Fruit fly (Drosophila melanogaster) whole organism, embryonic: ENCODE data around the gene goe.

ENCODE experiments used
- BtbVII ChIP-seq: fragments of 200-800 bp; sonication (Bioruptor generic); optimal IDR thresholded peaks from 3 replicates; lab custom pipeline; 2017; ENCODE audit warnings: missing biosample characterization, mild to moderate bottlenecking, missing genetic modification characterization
- CG12071 ChIP-seq: fragments of 200-800 bp; sonication (Bioruptor generic); optimal IDR thresholded peaks from 3 replicates; lab custom pipeline; 2018; ENCODE audit warnings: missing biosample characterization, mild to moderate bottlenecking, missing genetic modification characterization
- CG12236 ChIP-seq: fragments of 200-800 bp; sonication (Bioruptor generic); optimal IDR thresholded peaks from 2 replicates; lab custom pipeline; 2016; ENCODE audit warnings: missing biosample characterization, missing genetic modification characterization
- CG13424 ChIP-seq: fragments of 200-800 bp; sonication (Bioruptor generic); optimal IDR thresholded peaks from 2 replicates; lab custom pipeline; 2019; ENCODE audit warnings: missing biosample characterization, mild to moderate bottlenecking, missing genetic modification characterization, moderate library complexity
- CG14667 ChIP-seq: fragments of 200-800 bp; sonication (Bioruptor generic); IDR thresholded peaks from 2 replicates; pipeline ENCODE4 v1.3.6; 2022; ENCODE audit warnings: missing biosample characterization, missing genetic modification characterization
- CG14860 ChIP-seq: fragments of 200-800 bp; sonication (Bioruptor generic); IDR thresholded peaks from 3 replicates; pipeline ENCODE4 v1.3.6; 2022; ENCODE audit warnings: missing biosample characterization, missing genetic modification characterization; ENCODE audit not compliant: partially characterized antibody
- CG14965 ChIP-seq: fragments of 200-800 bp; sonication (Bioruptor generic); optimal IDR thresholded peaks from 2 replicates; lab custom pipeline; 2016; ENCODE audit warnings: missing biosample characterization, missing genetic modification characterization, borderline replicate concordance
- CG1603 ChIP-seq: fragments of 200-800 bp; sonication (Bioruptor generic); optimal IDR thresholded peaks from 2 replicates; lab custom pipeline; 2019; ENCODE audit warnings: missing biosample characterization, mild to moderate bottlenecking, missing genetic modification characterization, moderate library complexity
- CG2116 ChIP-seq: fragments of 200-800 bp; sonication (Bioruptor generic); optimal IDR thresholded peaks from 3 replicates; lab custom pipeline; 2018; ENCODE audit warnings: missing biosample characterization, mild to moderate bottlenecking, missing genetic modification characterization
- CG2678 ChIP-seq: fragments of 200-800 bp; sonication (Bioruptor generic); optimal IDR thresholded peaks from 3 replicates; lab custom pipeline; 2019; ENCODE audit warnings: missing biosample characterization, mild to moderate bottlenecking, missing genetic modification characterization, moderate library complexity
- CG31441 ChIP-seq: fragments of 200-800 bp; sonication (Bioruptor generic); IDR thresholded peaks from 2 replicates; pipeline ENCODE4 v1.3.6; 2022; ENCODE audit warnings: missing biosample characterization, missing genetic modification characterization
- CG3163 ChIP-seq: fragments of 200-800 bp; sonication (Bioruptor generic); optimal IDR thresholded peaks from 3 replicates; lab custom pipeline; 2016; ENCODE audit warnings: missing biosample characterization, missing genetic modification characterization
- CG43689 ChIP-seq: fragments of 200-800 bp; sonication (Bioruptor generic); IDR thresholded peaks from 2 replicates; pipeline ENCODE4 v1.3.6; 2022; ENCODE audit warnings: missing biosample characterization, missing genetic modification characterization
- CG7963 ChIP-seq: fragments of 200-800 bp; sonication (Bioruptor generic); IDR thresholded peaks from 3 replicates; pipeline ENCODE4 v1.3.6; 2022; ENCODE audit warnings: missing biosample characterization, missing genetic modification characterization; ENCODE audit not compliant: partially characterized antibody
- CG8089 ChIP-seq: fragments of 200-800 bp; sonication (Bioruptor generic); optimal IDR thresholded peaks from 3 replicates; lab custom pipeline; 2016; ENCODE audit warnings: missing biosample characterization, missing genetic modification characterization
- Dbx ChIP-seq: fragments of 200-800 bp; sonication (Bioruptor generic); IDR thresholded peaks from 3 replicates; pipeline ENCODE4 v1.3.6; 2022; ENCODE audit warnings: missing biosample characterization, missing genetic modification characterization
- Dll ChIP-seq: fragments of 200-800 bp; sonication (Bioruptor generic); IDR thresholded peaks from 4 replicates; pipeline ENCODE4 v1.3.6; 2022; ENCODE audit warnings: missing biosample characterization, missing genetic modification characterization; ENCODE audit not compliant: partially characterized antibody
- Doc3 ChIP-seq: fragments of 200-800 bp; sonication (Bioruptor generic); IDR thresholded peaks from 3 replicates; pipeline ENCODE4 v1.3.6; 2022; ENCODE audit warnings: missing biosample characterization, missing genetic modification characterization; ENCODE audit not compliant: partially characterized antibody
- Ets65A ChIP-seq: fragments of 200-800 bp; sonication (Bioruptor generic); peaks from one replicate; lab custom pipeline; 2016; ENCODE audit warnings: missing biosample characterization, missing genetic modification characterization
- Hr3 ChIP-seq: fragments of 200-800 bp; sonication (Bioruptor generic); optimal IDR thresholded peaks from 3 replicates; lab custom pipeline; 2016; ENCODE audit warnings: missing biosample characterization, missing genetic modification characterization
- Hr51 ChIP-seq, 2 experiments: fragments of 200-800 bp; sonication (Bioruptor generic); optimal IDR thresholded peaks; 2 replicates in 1 of 2; 3 replicates in 1 of 2; lab custom pipeline; 2016 to 2018; ENCODE audit warnings: missing biosample characterization in 2 of 2, missing genetic modification characterization in 2 of 2, mild to moderate bottlenecking in 1 of 2, moderate library complexity in 1 of 2
- Jarid2 ChIP-seq: fragments of 200-800 bp; sonication (Bioruptor generic); optimal IDR thresholded peaks from 3 replicates; lab custom pipeline; 2017; ENCODE audit warnings: mild to moderate bottlenecking, missing biosample characterization, missing genetic modification reagents, missing genetic modification characterization
- MBD-R2 ChIP-seq: fragments of 200-800 bp; sonication (Bioruptor generic); IDR thresholded peaks from 2 replicates; pipeline ENCODE4 v1.3.6; 2022; ENCODE audit warnings: missing biosample characterization, missing genetic modification characterization
- Mrtf ChIP-seq: fragments of 200-800 bp; sonication (Bioruptor generic); IDR thresholded peaks from 3 replicates; pipeline ENCODE4 v1.3.6; 2022; ENCODE audit warnings: missing biosample characterization, missing genetic modification characterization
- NFAT ChIP-seq: fragments of 200-800 bp; sonication (Bioruptor generic); IDR thresholded peaks from 2 replicates; pipeline ENCODE4 v1.3.6; 2022; ENCODE audit warnings: missing biosample characterization, missing genetic modification characterization
- NfI ChIP-seq: fragments of 200-800 bp; sonication (Bioruptor generic); optimal IDR thresholded peaks from 3 replicates; lab custom pipeline; 2018; ENCODE audit warnings: missing biosample characterization, mild to moderate bottlenecking, missing genetic modification characterization, moderate library complexity
- Ptx1 ChIP-seq: fragments of 200-800 bp; sonication (Bioruptor generic); IDR thresholded peaks from 2 replicates; pipeline ENCODE4 v1.3.6; 2022; ENCODE audit warnings: missing biosample characterization, missing genetic modification characterization
- Ravus ChIP-seq: fragments of 200-800 bp; sonication (Bioruptor generic); IDR thresholded peaks from 2 replicates; pipeline ENCODE4 v1.3.6; 2022; ENCODE audit warnings: missing biosample characterization, missing genetic modification characterization
- Vsx1 ChIP-seq: fragments of 200-800 bp; sonication (Bioruptor generic); optimal IDR thresholded peaks from 2 replicates; lab custom pipeline; 2017; ENCODE audit warnings: missing biosample characterization, mild to moderate bottlenecking, missing genetic modification characterization, missing genetic modification reagents
- ara ChIP-seq: fragments of 200-800 bp; sonication (Bioruptor generic); IDR thresholded peaks from 2 replicates; pipeline ENCODE4 v1.3.6; 2022; ENCODE audit warnings: missing biosample characterization, missing genetic modification characterization
- bab2 ChIP-seq: fragments of 200-800 bp; sonication (Bioruptor generic); optimal IDR thresholded peaks from 2 replicates; lab custom pipeline; 2016; ENCODE audit warnings: missing biosample characterization, missing genetic modification characterization
- cato ChIP-seq: fragments of 200-800 bp; sonication (Bioruptor generic); optimal IDR thresholded peaks from 2 replicates; lab custom pipeline; 2016; ENCODE audit warnings: missing biosample characterization, missing genetic modification characterization, borderline replicate concordance
- chinmo ChIP-seq: fragments of 200-800 bp; sonication (Bioruptor generic); IDR thresholded peaks from 4 replicates; pipeline ENCODE4 v1.3.6; 2022; ENCODE audit warnings: missing biosample characterization, missing genetic modification characterization; ENCODE audit not compliant: partially characterized antibody
- crp ChIP-seq, 2 experiments: fragments of 200-800 bp; sonication (Bioruptor generic); optimal IDR thresholded peaks; 2 replicates in 1 of 2; 3 replicates in 1 of 2; lab custom pipeline; 2017; ENCODE audit warnings: missing biosample characterization in 2 of 2, missing genetic modification characterization in 2 of 2, mild to moderate bottlenecking in 1 of 2, moderate library complexity in 1 of 2
- dan ChIP-seq: fragments of 200-800 bp; sonication (Bioruptor generic); IDR thresholded peaks from 2 replicates; pipeline ENCODE4 v1.3.6; 2022; ENCODE audit warnings: missing biosample characterization, missing genetic modification characterization
- danr ChIP-seq: fragments of 200-800 bp; sonication (Bioruptor generic); IDR thresholded peaks from 2 replicates; pipeline ENCODE4 v1.3.6; 2022; ENCODE audit warnings: missing biosample characterization, missing genetic modification characterization
- emc ChIP-seq: fragments of 200-800 bp; sonication (Bioruptor generic); optimal IDR thresholded peaks from 2 replicates; lab custom pipeline; 2016; ENCODE audit warnings: missing biosample characterization, missing genetic modification characterization
- ems ChIP-seq: fragments of 200-800 bp; sonication (Bioruptor generic); optimal IDR thresholded peaks from 3 replicates; lab custom pipeline; 2016; ENCODE audit warnings: missing biosample characterization, missing genetic modification characterization
- gcm ChIP-seq: fragments of 200-800 bp; sonication (Bioruptor generic); optimal IDR thresholded peaks from 2 replicates; lab custom pipeline; 2019; ENCODE audit warnings: missing biosample characterization, mild to moderate bottlenecking, missing genetic modification characterization, moderate library complexity
- gsb ChIP-seq: fragments of 200-800 bp; sonication (Bioruptor generic); IDR thresholded peaks from 2 replicates; pipeline ENCODE4 v1.3.6; 2022; ENCODE audit warnings: missing biosample characterization, missing genetic modification characterization
- hbn ChIP-seq: fragments of 200-800 bp; sonication (Bioruptor generic); IDR thresholded peaks from 2 replicates; pipeline ENCODE4 v1.3.6; 2022; ENCODE audit warnings: missing biosample characterization, missing genetic modification characterization; ENCODE audit not compliant: partially characterized antibody
- mirr ChIP-seq: fragments of 200-800 bp; sonication (Bioruptor generic); optimal IDR thresholded peaks from 3 replicates; lab custom pipeline; 2018; ENCODE audit warnings: missing biosample characterization, mild to moderate bottlenecking, missing genetic modification characterization
- nmo ChIP-seq: fragments of 200-800 bp; sonication (Bioruptor generic); optimal IDR thresholded peaks from 2 replicates; lab custom pipeline; 2018; ENCODE audit warnings: missing biosample characterization, mild to moderate bottlenecking, missing genetic modification characterization, moderate library complexity
- oc ChIP-seq: fragments of 200-800 bp; sonication (Bioruptor generic); optimal IDR thresholded peaks from 2 replicates; lab custom pipeline; 2018; ENCODE audit warnings: missing biosample characterization, mild to moderate bottlenecking, missing genetic modification characterization, moderate library complexity
- pnt ChIP-seq: fragments of 200-800 bp; sonication (Bioruptor generic); optimal IDR thresholded peaks from 3 replicates; lab custom pipeline; 2016; ENCODE audit warnings: missing biosample characterization, missing genetic modification characterization
- row ChIP-seq: fragments of 200-800 bp; sonication (Bioruptor generic); IDR thresholded peaks from 3 replicates; pipeline ENCODE4 v1.3.6; 2022; ENCODE audit warnings: missing biosample characterization, missing genetic modification characterization
- schlank ChIP-seq: fragments of 200-800 bp; sonication (Bioruptor generic); optimal IDR thresholded peaks from 2 replicates; lab custom pipeline; 2018; ENCODE audit warnings: missing biosample characterization, mild to moderate bottlenecking, missing genetic modification characterization
- ttk ChIP-seq: fragments of 200-800 bp; sonication (Bioruptor generic); IDR thresholded peaks from 2 replicates; pipeline ENCODE4 v2.1.2; 2022; ENCODE audit warnings: missing biosample characterization, missing genetic modification characterization

Gene goe

dm6 chrX:16751579-16752156 lies at the start of gene goe (continued):
- TF ChIP-seq CG31441 (GFP tag; lab: Robert Waterston, UW) (0 out of 2 replicates have a peak, but pooled peaks have one; percentile 32), CG14667 (GFP tag; lab: Robert Waterston, UW) (peak; percentile 66), Ptx1 (peak; percentile 72), Ravus (peak; percentile 2; the same call in 1 of the 2 replicates), Hr51 (GFP tag; optimal IDR thresholded peaks at IDR 0.05; lab: Kevin White, UChicago) (peak; percentile 61 to 87), hbn (GFP tag; lab: Robert Waterston, UW) (peak; percentile 87), NfI (GFP tag; lab: Kevin White, UChicago) (peak; percentile 90), CG7963 (peak; percentile 65; the same call in 1 of the 3 replicates), BtbVII (GFP tag; lab: Kevin White, UChicago) (peak; percentile 40), CG2678 (tag; lab: Kevin White, UChicago) (peak; percentile 51), Vsx1 (GFP tag; lab: Kevin White, UChicago) (peak; percentile 80), nmo (GFP tag; lab: Kevin White, UChicago) (peak; percentile 76), chinmo (GFP tag; lab: Robert Waterston, UW) (peak; percentile 91; the same call in 3 of the 4 replicates), ttk (GFP tag; lab: Robert Waterston, UW) (peak; percentile 74), bab2 (peak; percentile 81), ems (GFP tag; lab: Kevin White, UChicago) (peak; percentile 64), mirr (GFP tag; lab: Kevin White, UChicago) (peak; percentile 70), gcm (GFP tag; lab: Kevin White, UChicago) (peak; percentile 46), Hr3 (GFP tag; lab: Kevin White, UChicago) (peak; percentile 67), gsb (GFP tag; lab: Robert Waterston, UW) (0 out of 2 replicates have a peak, but pooled peaks have one; percentile 27), Jarid2 (GFP tag; lab: Kevin White, UChicago) (peak; percentile 49), CG12071 (GFP tag; lab: Kevin White, UChicago) (peak; percentile 44), CG8089 (GFP tag; lab: Kevin White, UChicago) (peak; percentile 62), Doc3 (GFP tag; lab: Robert Waterston, UW) (peak; percentile 69), CG14860 (peak; percentile 56; the same call in 2 of the 3 replicates), CG13424 (peak; percentile 66), CG2116 (GFP tag; lab: Kevin White, UChicago) (peak; percentile 87), oc (peak; percentile 43), CG43689 (peak; percentile 74), CG1603 (tag; lab: Kevin White, UChicago) (peak; percentile 82), Ets65A (GFP tag; lab: Kevin White, UChicago) (peak; percentile 99), CG12236 (GFP tag; lab: Kevin White, UChicago) (peak; percentile 81), Mrtf (GFP tag; lab: Robert Waterston, UW) (peak; percentile 74), MBD-R2 (GFP tag; lab: Robert Waterston, UW) (peak; percentile 67), pnt (peak; percentile 71), ara (GFP tag; lab: Robert Waterston, UW) (peak; percentile 67), CG14965 (peak; percentile 37), row (GFP tag; lab: Robert Waterston, UW) (peak; percentile 76), schlank (tag; lab: Kevin White, UChicago) (peak; percentile 86), Dll (GFP tag; lab: Robert Waterston, UW) (peak; percentile 86), emc (peak; percentile 59), dan (GFP tag; lab: Robert Waterston, UW) (no peak), cato (GFP tag; lab: Kevin White, UChicago) (peak; percentile 29), danr (GFP tag; lab: Robert Waterston, UW) (0 out of 2 replicates have a peak, but pooled peaks have one; percentile 32), CG3163 (GFP tag; lab: Kevin White, UChicago) (peak; percentile 75), NFAT (peak; percentile 91), Dbx (peak; percentile 90), crp (GFP tag; optimal IDR thresholded peaks at IDR 0.05; lab: Kevin White, UChicago) (peak in 1 of 2 experiments; percentile 44)
